Worm (Caenorhabditis elegans) whole organism, mixed stage, embryonic: ENCODE measurements around the gene mdt-21.

Experiments
- ces-1 ChIP-seq: fragments of 150-350 bp; optimal IDR thresholded peaks from 2 replicates; lab custom pipeline; 2014; ENCODE audit warnings: missing biosample characterization, missing genetic modification reagents, missing genetic modification characterization
- elt-3 ChIP-seq: fragments of 150-350 bp; optimal IDR thresholded peaks from 2 replicates; lab custom pipeline; 2014; ENCODE audit warnings: missing biosample characterization, missing genetic modification characterization
- lin-13 ChIP-seq: fragments of 150-350 bp; optimal IDR thresholded peaks from 2 replicates; lab custom pipeline; 2014; ENCODE audit warnings: missing biosample characterization, missing genetic modification characterization
- lsy-2 ChIP-seq: fragments of 150-350 bp; optimal IDR thresholded peaks from 2 replicates; lab custom pipeline; 2014; ENCODE audit warnings: missing biosample characterization, missing genetic modification characterization
- mep-1 ChIP-seq: fragments of 150-350 bp; optimal IDR thresholded peaks from 2 replicates; lab custom pipeline; 2017; ENCODE audit warnings: missing biosample characterization, missing genetic modification reagents, missing genetic modification characterization, inconsistent platforms
- nhr-12 ChIP-seq: fragments of 150-350 bp; optimal IDR thresholded peaks from 2 replicates; lab custom pipeline; 2014; ENCODE audit warnings: missing biosample characterization, missing genetic modification characterization
- nhr-237 ChIP-seq: fragments of 150-350 bp; optimal IDR thresholded peaks from 2 replicates; lab custom pipeline; 2014; ENCODE audit warnings: missing biosample characterization, missing genetic modification characterization
- pha-4 ChIP-seq: fragments of 150-350 bp; optimal IDR thresholded peaks from 2 replicates; lab custom pipeline; 2018; ENCODE audit warnings: missing biosample characterization, missing genetic modification reagents, missing genetic modification characterization
- snpc-4 ChIP-seq: fragments of 150-350 bp; optimal IDR thresholded peaks from 2 replicates; lab custom pipeline; 2014; ENCODE audit warnings: missing biosample characterization, missing genetic modification characterization
- sptf-1 ChIP-seq: sonication (generic microtip); optimal IDR thresholded peaks from 2 replicates; lab custom pipeline; 2017; ENCODE audit warnings: mild to moderate bottlenecking, missing genetic modification characterization, moderate library complexity, missing compliant biosample characterization
- unc-39 ChIP-seq: fragments of 150-350 bp; optimal IDR thresholded peaks from 2 replicates; lab custom pipeline; 2014; ENCODE audit warnings: missing biosample characterization, missing genetic modification characterization
- unc-62 ChIP-seq: fragments of 150-350 bp; optimal IDR thresholded peaks from 2 replicates; lab custom pipeline; 2014; ENCODE audit warnings: missing biosample characterization, missing genetic modification reagents, missing genetic modification characterization

- no peak for TF ChIP-seq mep-1 (tag; lab: Kevin White, UChicago)
- no peak for TF ChIP-seq pha-4 (tag; lab: Kevin White, UChicago)
- TF ChIP-seq snpc-4 (tag; lab: Kevin White, UChicago): no peak
- TF ChIP-seq lin-13 (tag; lab: Kevin White, UChicago): no peak
- TF ChIP-seq unc-62: no peak
- no peak for TF ChIP-seq lsy-2 (tag; lab: Kevin White, UChicago)
- TF ChIP-seq sptf-1 (tag; lab: Kevin White, UChicago): no peak
- TF ChIP-seq nhr-237 (tag; lab: Kevin White, UChicago): no peak
- no peak for TF ChIP-seq elt-3
- no peak for TF ChIP-seq ces-1 (GFP tag; lab: Kevin White, UChicago)
- no peak for TF ChIP-seq unc-39 (tag; lab: Kevin White, UChicago)
- TF ChIP-seq nhr-12: no peak
Measured at ce11 chrIII:11817865-11818264, 40.4 kb downstream of the mdt-21 start.
